Worm (Caenorhabditis elegans) whole organism, L4 larva: ENCODE measurements around the gene T22F3.8.
A peak's percentile ranks its signal among the peaks of the same experiment; 100 is the strongest.

Experiments used
- D1046.2 ChIP-seq: fragments of 200-800 bp; sonication (Bioruptor generic); IDR thresholded peaks from 2 replicates; pipeline ENCODE4 v1.3.6; 2022; ENCODE audit warnings: missing genetic modification characterization, missing compliant biosample characterization
- F26F4.8 ChIP-seq: fragments of 200-800 bp; sonication (Bioruptor generic); conservative IDR thresholded peaks from 2 replicates; pipeline ENCODE4 v1.3.6; 2022; ENCODE audit warnings: missing genetic modification characterization, missing compliant biosample characterization
- F49E8.2 ChIP-seq: sonication (generic microtip); optimal IDR thresholded peaks from 2 replicates; lab custom pipeline; 2016; ENCODE audit warnings: missing compliant biosample characterization, mild to moderate bottlenecking, missing genetic modification characterization, borderline replicate concordance
- R02D3.7 ChIP-seq: fragments of 150-350 bp; sonication (generic microtip); optimal IDR thresholded peaks from 3 replicates; lab custom pipeline; 2014; ENCODE audit warnings: missing biosample characterization, missing genetic modification characterization
- Y105C5A.15 ChIP-seq: fragments of 200-800 bp; sonication (Bioruptor generic); IDR thresholded peaks from 2 replicates; pipeline ENCODE4 v1.3.6; 2022; ENCODE audit warnings: missing genetic modification characterization, missing compliant biosample characterization
- Y5F2A.4 ChIP-seq: fragments of 200-800 bp; sonication (Bioruptor generic); optimal IDR thresholded peaks from 2 replicates; lab custom pipeline; 2018; ENCODE audit warnings: mild to moderate bottlenecking, missing genetic modification characterization, missing compliant biosample characterization
- Y75B8A.6 ChIP-seq: fragments of 200-800 bp; sonication (Bioruptor generic); IDR thresholded peaks from 2 replicates; pipeline ENCODE4 v1.3.6; 2022; ENCODE audit warnings: missing genetic modification reagents, missing genetic modification characterization, missing compliant biosample characterization
- aly-2 ChIP-seq: sonication (generic microtip); optimal IDR thresholded peaks from 2 replicates; lab custom pipeline; 2018; ENCODE audit warnings: missing biosample characterization, missing genetic modification characterization
- ama-1 ChIP-seq: fragments of 150-350 bp; optimal IDR thresholded peaks from 2 replicates; lab custom pipeline; 2014; ENCODE audit warnings: inconsistent platforms, mixed read lengths
- attf-4 ChIP-seq: sonication (generic microtip); optimal IDR thresholded peaks from 3 replicates; lab custom pipeline; 2017; ENCODE audit warnings: missing biosample characterization, missing genetic modification characterization
- ceh-20 ChIP-seq: fragments of 200-800 bp; sonication (Bioruptor generic); IDR thresholded peaks from 2 replicates; pipeline ENCODE4 v1.3.6; 2022; ENCODE audit warnings: missing genetic modification reagents, missing genetic modification characterization, missing compliant biosample characterization
- ces-1 ChIP-seq: fragments of 150-350 bp; sonication (generic microtip); optimal IDR thresholded peaks from 4 replicates; lab custom pipeline; 2014; ENCODE audit warnings: missing biosample characterization, missing genetic modification reagents, missing genetic modification characterization
- daf-12 ChIP-seq: fragments of 150-350 bp; optimal IDR thresholded peaks from 2 replicates; lab custom pipeline; 2014; ENCODE audit warnings: missing biosample characterization, missing genetic modification reagents, missing genetic modification characterization
- daf-19 ChIP-seq: fragments of 200-800 bp; sonication (Bioruptor generic); conservative IDR thresholded peaks from 2 replicates; pipeline ENCODE4 v1.3.6; 2022; ENCODE audit warnings: missing genetic modification characterization, missing compliant biosample characterization
- daf-8 ChIP-seq: fragments of 200-800 bp; sonication (Bioruptor generic); IDR thresholded peaks from 2 replicates; pipeline ENCODE4 v1.3.6; 2022; ENCODE audit warnings: missing genetic modification characterization, missing compliant biosample characterization
- duxl-1 ChIP-seq: sonication (generic microtip); optimal IDR thresholded peaks from 2 replicates; lab custom pipeline; 2016; ENCODE audit warnings: mild to moderate bottlenecking, missing genetic modification characterization, moderate library complexity, missing compliant biosample characterization; ENCODE audit not compliant: poor library complexity
- egl-43 ChIP-seq: fragments of 200-800 bp; sonication (Bioruptor generic); IDR thresholded peaks from 2 replicates; pipeline ENCODE4 v1.3.6; 2022; ENCODE audit warnings: missing genetic modification reagents, missing genetic modification characterization, missing compliant biosample characterization
- fos-1 ChIP-seq: fragments of 150-350 bp; optimal IDR thresholded peaks from 2 replicates; lab custom pipeline; 2014; ENCODE audit warnings: missing biosample characterization, missing genetic modification characterization
- gei-8 ChIP-seq: fragments of 200-800 bp; sonication (Bioruptor generic); optimal IDR thresholded peaks from 2 replicates; lab custom pipeline; 2018; ENCODE audit warnings: mild to moderate bottlenecking, missing genetic modification characterization, missing compliant biosample characterization
- hif-1 ChIP-seq, 2 experiments: sonication (generic microtip); optimal IDR thresholded peaks; 2 replicates each; lab custom pipeline; 2016 to 2017; ENCODE audit warnings: missing compliant biosample characterization in 2 of 2, missing genetic modification characterization in 2 of 2, missing genetic modification reagents in 2 of 2, missing genotype in 2 of 2, mild to moderate bottlenecking in 1 of 2
- hlh-30 ChIP-seq: sonication (generic microtip); optimal IDR thresholded peaks from 2 replicates; lab custom pipeline; 2017; ENCODE audit warnings: antibody characterized with exemption, mild to moderate bottlenecking, missing genetic modification characterization, missing compliant biosample characterization; ENCODE audit not compliant: insufficient read depth
- lim-7 ChIP-seq: fragments of 200-800 bp; sonication (Bioruptor generic); IDR thresholded peaks from 2 replicates; pipeline ENCODE4 v1.3.6; 2022; ENCODE audit warnings: missing genetic modification characterization, missing compliant biosample characterization
- lin-1 ChIP-seq: fragments of 200-800 bp; sonication (Bioruptor generic); IDR thresholded peaks from 2 replicates; pipeline ENCODE4 v1.3.6; 2022; ENCODE audit warnings: missing genetic modification reagents, missing genetic modification characterization, missing compliant biosample characterization
- lin-29 ChIP-seq: fragments of 200-800 bp; sonication (Bioruptor generic); IDR thresholded peaks from 2 replicates; pipeline ENCODE4 v1.3.6; 2022; ENCODE audit warnings: missing genetic modification reagents, missing genetic modification characterization, missing compliant biosample characterization
- lin-38 ChIP-seq: fragments of 200-800 bp; sonication (Bioruptor generic); IDR thresholded peaks from 2 replicates; pipeline ENCODE4 v1.3.6; 2022; ENCODE audit warnings: missing genetic modification reagents, missing genetic modification characterization, missing compliant biosample characterization
- lin-39 ChIP-seq: fragments of 150-350 bp; optimal IDR thresholded peaks from 2 replicates; lab custom pipeline; 2014; ENCODE audit warnings: missing biosample characterization, missing genetic modification reagents, missing genetic modification characterization
- lir-3 ChIP-seq: sonication (generic microtip); optimal IDR thresholded peaks from 2 replicates; lab custom pipeline; 2016; ENCODE audit warnings: mild to moderate bottlenecking, missing genetic modification characterization, missing compliant biosample characterization
- lsy-2 ChIP-seq, 2 experiments: fragments of 150-350 bp in 1 of 2; sonication (generic microtip) in 1 of 2; optimal IDR thresholded peaks; 2 replicates each; lab custom pipeline; 2014 to 2017; ENCODE audit warnings: missing biosample characterization in 2 of 2, missing genetic modification characterization in 2 of 2
- madf-5 ChIP-seq, 2 experiments: fragments of 200-800 bp; sonication (Bioruptor generic); IDR thresholded peaks; 2 replicates each; pipeline ENCODE4 v1.3.6; 2022; ENCODE audit warnings: missing compliant biosample characterization in 2 of 2, missing genetic modification characterization in 2 of 2
- mdl-1 ChIP-seq, 2 experiments: fragments of 150-350 bp in 1 of 2; sonication (generic microtip) in 1 of 2; optimal IDR thresholded peaks; 2 replicates each; lab custom pipeline; 2014 to 2017; ENCODE audit warnings: missing biosample characterization in 2 of 2, missing genetic modification characterization in 2 of 2
- mdt-29 ChIP-seq: fragments of 200-800 bp; sonication (Bioruptor generic); IDR thresholded peaks from 2 replicates; pipeline ENCODE4 v1.3.6; 2022; ENCODE audit warnings: missing genetic modification reagents, missing genetic modification characterization, missing compliant biosample characterization
- mep-1 ChIP-seq: fragments of 150-350 bp; sonication (generic microtip); optimal IDR thresholded peaks from 3 replicates; lab custom pipeline; 2014; ENCODE audit warnings: missing biosample characterization, missing genetic modification characterization
- mxl-2 ChIP-seq: fragments of 200-800 bp; sonication (Bioruptor generic); conservative IDR thresholded peaks from 2 replicates; pipeline ENCODE4 v1.3.6; 2022; ENCODE audit warnings: missing genetic modification reagents, missing genetic modification characterization, missing compliant biosample characterization
- mxl-3 ChIP-seq: fragments of 200-800 bp; sonication (Bioruptor generic); optimal IDR thresholded peaks from 2 replicates; lab custom pipeline; 2018; ENCODE audit warnings: mild to moderate bottlenecking, missing genetic modification characterization, missing compliant biosample characterization
- nhr-11 ChIP-seq: fragments of 150-350 bp; optimal IDR thresholded peaks from 2 replicates; lab custom pipeline; 2014; ENCODE audit warnings: missing biosample characterization, missing genetic modification characterization
- nhr-111 ChIP-seq: fragments of 200-800 bp; sonication (Bioruptor generic); optimal IDR thresholded peaks from 2 replicates; lab custom pipeline; 2018; ENCODE audit warnings: mild to moderate bottlenecking, missing genetic modification characterization, missing compliant biosample characterization
- nhr-25 ChIP-seq: sonication (generic microtip); optimal IDR thresholded peaks from 2 replicates; lab custom pipeline; 2017; ENCODE audit warnings: missing genetic modification characterization, mild to moderate bottlenecking, missing compliant biosample characterization, antibody characterized with exemption, moderate library complexity, borderline replicate concordance; ENCODE audit not compliant: insufficient read depth
- nhr-28 ChIP-seq: fragments of 150-350 bp; optimal IDR thresholded peaks from 2 replicates; lab custom pipeline; 2014; ENCODE audit warnings: missing biosample characterization, missing genetic modification characterization
- nhr-48 ChIP-seq: sonication (generic microtip); optimal IDR thresholded peaks from 2 replicates; lab custom pipeline; 2016; ENCODE audit warnings: mild to moderate bottlenecking, missing genetic modification characterization, missing compliant biosample characterization
- nhr-6 ChIP-seq: fragments of 150-350 bp; optimal IDR thresholded peaks from 2 replicates; lab custom pipeline; 2014; ENCODE audit warnings: missing biosample characterization, missing genetic modification characterization
- nhr-76 ChIP-seq: fragments of 150-350 bp; optimal IDR thresholded peaks from 2 replicates; lab custom pipeline; 2014; ENCODE audit warnings: missing biosample characterization, missing genetic modification characterization
- php-3 ChIP-seq: fragments of 200-800 bp; sonication (Bioruptor generic); IDR thresholded peaks from 2 replicates; pipeline ENCODE4 v1.3.6; 2022; ENCODE audit warnings: missing genetic modification reagents, missing genetic modification characterization, missing compliant biosample characterization
- pqm-1 ChIP-seq: sonication (generic microtip); optimal IDR thresholded peaks from 2 replicates; lab custom pipeline; 2017; ENCODE audit warnings: missing biosample characterization, missing genetic modification characterization
- skn-1 ChIP-seq: fragments of 150-350 bp; optimal IDR thresholded peaks from 2 replicates; lab custom pipeline; 2014; ENCODE audit warnings: missing biosample characterization, missing genetic modification characterization
- snpc-4 ChIP-seq: fragments of 150-350 bp; optimal IDR thresholded peaks from 2 replicates; lab custom pipeline; 2014; ENCODE audit warnings: missing biosample characterization, missing genetic modification characterization
- spr-3 ChIP-seq: fragments of 200-800 bp; sonication (Bioruptor generic); optimal IDR thresholded peaks from 2 replicates; lab custom pipeline; 2018; ENCODE audit warnings: mild to moderate bottlenecking, missing genetic modification characterization, missing compliant biosample characterization
- tag-97 ChIP-seq: fragments of 200-800 bp; sonication (Bioruptor generic); IDR thresholded peaks from 2 replicates; pipeline ENCODE4 v1.3.6; 2022; ENCODE audit warnings: missing genetic modification characterization, missing compliant biosample characterization
- tra-1 ChIP-seq: fragments of 200-800 bp; sonication (Bioruptor generic); IDR thresholded peaks from 2 replicates; pipeline ENCODE4 v1.3.6; 2022; ENCODE audit warnings: missing genetic modification reagents, missing genetic modification characterization, missing compliant biosample characterization
- unc-130 ChIP-seq: sonication (generic microtip); optimal IDR thresholded peaks from 2 replicates; lab custom pipeline; 2016; ENCODE audit warnings: missing genetic modification reagents, missing genetic modification characterization, missing compliant biosample characterization
- zag-1 ChIP-seq: fragments of 150-350 bp; optimal IDR thresholded peaks from 2 replicates; lab custom pipeline; 2014; ENCODE audit warnings: missing biosample characterization, missing genetic modification characterization
- zfp-3 ChIP-seq: fragments of 200-800 bp; sonication (Bioruptor generic); conservative IDR thresholded peaks from 2 replicates; pipeline ENCODE4 v1.3.6; 2022; ENCODE audit warnings: missing genetic modification reagents, missing genetic modification characterization, missing compliant biosample characterization
- zip-11 ChIP-seq: fragments of 200-800 bp; sonication (Bioruptor generic); IDR thresholded peaks from 2 replicates; pipeline ENCODE4 v1.3.6; 2022; ENCODE audit warnings: missing genetic modification characterization, missing compliant biosample characterization
- zip-2 ChIP-seq: fragments of 150-350 bp; optimal IDR thresholded peaks from 2 replicates; lab custom pipeline; 2014; ENCODE audit warnings: missing biosample characterization, missing genetic modification characterization

The T22F3.8 gene

DNA sequence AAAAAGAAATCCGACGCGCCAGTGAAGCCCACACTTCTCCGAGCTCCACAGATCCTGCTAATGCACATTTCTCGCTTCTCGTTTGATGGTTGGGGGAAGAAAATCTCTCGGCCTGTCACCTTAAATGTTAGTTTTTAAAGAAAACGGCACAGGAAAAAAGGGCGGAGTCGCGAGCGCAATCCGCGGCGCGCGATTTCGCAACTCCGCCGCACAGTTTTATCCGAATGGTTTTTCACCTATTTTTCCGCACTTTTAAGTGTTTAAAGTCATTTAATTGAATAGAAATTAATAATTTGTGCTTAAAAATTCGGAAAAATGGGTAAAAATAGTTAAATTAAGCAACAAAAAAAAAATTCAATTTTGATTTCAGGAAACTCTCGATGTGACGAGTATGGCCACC, 17.6 kb downstream of the T22F3.8 start (continued):
- no peak for TF ChIP-seq ceh-20 (GFP tag; lab: Robert Waterston, UW)
- no peak for TF ChIP-seq lim-7 (GFP tag; lab: Robert Waterston, UW)
- TF ChIP-seq lir-3: no peak
- TF ChIP-seq skn-1 (tag; lab: Kevin White, UChicago): no peak
- no peak for TF ChIP-seq lin-29 (GFP tag; lab: Robert Waterston, UW)
- TF ChIP-seq spr-3 (GFP tag; lab: Kevin White, UChicago): no peak
- TF ChIP-seq nhr-48 (tag; lab: Kevin White, UChicago): no peak
- no peak for TF ChIP-seq Y75B8A.6 (GFP tag; lab: Robert Waterston, UW)
- no peak for TF ChIP-seq mdl-1 (tag; optimal IDR thresholded peaks at IDR 0.05; lab: Kevin White, UChicago)
- no peak for TF ChIP-seq Y105C5A.15 (GFP tag; lab: Robert Waterston, UW)
- TF ChIP-seq php-3 (GFP tag; lab: Robert Waterston, UW): no peak
- no peak for TF ChIP-seq daf-19
- TF ChIP-seq ama-1 (lab: Kevin White, UChicago): no peak
- no peak for TF ChIP-seq snpc-4 (tag; lab: Kevin White, UChicago)
- TF ChIP-seq duxl-1: no peak
- TF ChIP-seq tra-1 (GFP tag; lab: Robert Waterston, UW): no peak
- TF ChIP-seq nhr-111 (GFP tag; lab: Kevin White, UChicago): no peak
- TF ChIP-seq R02D3.7 (tag; lab: Kevin White, UChicago): no peak
- no peak for TF ChIP-seq zip-11 (GFP tag; lab: Robert Waterston, UW)
- no peak for TF ChIP-seq Y5F2A.4 (GFP tag; lab: Kevin White, UChicago)
- no peak for TF ChIP-seq mxl-3 (GFP tag; lab: Kevin White, UChicago)
- TF ChIP-seq lin-1: no peak
- peak; percentile 55 for TF ChIP-seq lin-38
- no peak for TF ChIP-seq mdt-29 (GFP tag; lab: Robert Waterston, UW)
- TF ChIP-seq fos-1: no peak
- no peak for TF ChIP-seq pqm-1
- TF ChIP-seq mep-1: peak; percentile 38
- no peak for TF ChIP-seq nhr-76 (tag; lab: Kevin White, UChicago)
- no peak for TF ChIP-seq zip-2
- no peak for TF ChIP-seq unc-130 (GFP tag; lab: Kevin White, UChicago)
- TF ChIP-seq attf-4 (tag; lab: Kevin White, UChicago): no peak
- no peak for TF ChIP-seq nhr-6 (tag; lab: Kevin White, UChicago)
- TF ChIP-seq hif-1 (tag; optimal IDR thresholded peaks at IDR 0.05; lab: Kevin White, UChicago): peak in 1 of 2 experiments; percentile 39
- TF ChIP-seq zag-1 (tag; lab: Kevin White, UChicago): no peak
- no peak for TF ChIP-seq zfp-3
- no peak for TF ChIP-seq nhr-11 (tag; lab: Kevin White, UChicago)
- TF ChIP-seq tag-97 (GFP tag; lab: Robert Waterston, UW): no peak
- no peak for TF ChIP-seq aly-2 (tag; lab: Kevin White, UChicago)
- no peak for TF ChIP-seq nhr-28
- no peak for TF ChIP-seq D1046.2
- TF ChIP-seq F26F4.8 (GFP tag; lab: Robert Waterston, UW): no peak
- TF ChIP-seq daf-8 (GFP tag; lab: Robert Waterston, UW): no peak
- no peak for TF ChIP-seq gei-8
- TF ChIP-seq F49E8.2 (tag; lab: Kevin White, UChicago): no peak
- no peak for TF ChIP-seq hlh-30 (tag; lab: Kevin White, UChicago)
- no peak for TF ChIP-seq egl-43 (GFP tag; lab: Robert Waterston, UW)
- TF ChIP-seq ces-1 (GFP tag; lab: Kevin White, UChicago): no peak
- TF ChIP-seq lin-39: no peak
- no peak for TF ChIP-seq daf-12
- no peak for TF ChIP-seq nhr-25 (tag; lab: Kevin White, UChicago)
- TF ChIP-seq lsy-2 (tag; optimal IDR thresholded peaks at IDR 0.05; lab: Kevin White, UChicago): peak in 1 of 2 experiments; percentile 29
- TF ChIP-seq mxl-2 (GFP tag; lab: Robert Waterston, UW): no peak
- no peak for TF ChIP-seq madf-5 (GFP tag; IDR thresholded peaks at IDR 0.05; lab: Robert Waterston, UW)
